Worm (Caenorhabditis elegans): ENCODE measurements around the gene dct-14.

dct-14 gene

DNA sequence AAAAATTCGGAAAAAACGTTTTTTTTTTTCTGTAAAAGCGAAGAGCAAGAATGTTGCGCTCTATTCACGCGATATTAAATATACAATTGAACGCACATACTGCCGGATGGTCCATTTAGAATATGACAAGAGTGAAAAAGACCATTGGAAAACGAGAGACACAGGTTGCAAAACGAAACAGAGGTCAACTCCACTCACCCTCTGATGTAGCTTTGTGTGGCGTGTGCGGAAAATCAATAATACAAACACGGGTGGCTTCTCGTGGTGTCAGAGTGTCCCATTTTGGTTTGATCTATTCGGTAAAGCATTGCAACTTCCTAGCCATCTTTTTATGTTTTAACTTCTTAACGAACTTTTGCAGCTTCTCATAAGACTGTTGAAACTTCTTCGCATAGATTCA lies 35.5 kb downstream of the dct-14 start:
- TF ChIP-seq hmg-1.2 (GFP tag; IDR thresholded peaks at IDR 0.05) (peak; percentile 78), D2030.7 (GFP tag; IDR thresholded peaks at IDR 0.05) (no peak), snpc-1.1 (tag; optimal IDR thresholded peaks at IDR 0.05; ENCODE audit: insufficient read depth) (no peak), F23B12.7 (tag; optimal IDR thresholded peaks at IDR 0.05; ENCODE audit: insufficient read depth) (no peak), ceh-58 (GFP tag; IDR thresholded peaks at IDR 0.05) (no peak), rcor-1 (GFP tag; IDR thresholded peaks at IDR 0.05) (no peak), F55B11.4 (tag; optimal IDR thresholded peaks at IDR 0.05; ENCODE audit: borderline replicate concordance, insufficient read depth) (no peak), ama-1 (optimal IDR thresholded peaks at IDR 0.05) (no peak), ama-1 (GFP tag; optimal IDR thresholded peaks at IDR 0.05) (no peak)

DNA sequence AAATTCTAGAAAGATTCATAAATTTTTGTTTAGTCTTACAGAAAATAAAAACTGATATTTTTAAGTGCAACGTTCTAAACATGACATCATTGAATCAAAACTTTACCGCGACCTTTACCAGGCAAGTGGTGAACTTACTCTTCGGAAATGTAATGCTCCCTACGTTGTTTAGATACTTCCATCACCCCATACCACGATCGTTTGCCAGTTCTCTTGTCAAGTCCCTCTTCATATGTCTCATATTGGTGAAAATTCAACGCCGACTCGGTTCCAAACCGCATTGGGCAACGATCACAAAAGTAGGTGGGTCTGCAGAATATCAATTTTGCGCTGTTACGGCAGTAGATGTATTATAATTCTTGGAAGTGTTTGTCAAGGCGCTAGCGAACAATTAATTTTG lies 39.5 kb downstream of the dct-14 start, which contains the start of gene B0250.18:
Gene B0250.18, minus strand, starts transcription at position 101 of the 400 bp plus-strand sequence.
- TF ChIP-seq F33H1.4 (GFP tag; IDR thresholded peaks at IDR 0.05): no peak
- TF ChIP-seq snpc-1.3 (tag; optimal IDR thresholded peaks at IDR 0.05; ENCODE audit: insufficient read depth): no peak

DNA sequence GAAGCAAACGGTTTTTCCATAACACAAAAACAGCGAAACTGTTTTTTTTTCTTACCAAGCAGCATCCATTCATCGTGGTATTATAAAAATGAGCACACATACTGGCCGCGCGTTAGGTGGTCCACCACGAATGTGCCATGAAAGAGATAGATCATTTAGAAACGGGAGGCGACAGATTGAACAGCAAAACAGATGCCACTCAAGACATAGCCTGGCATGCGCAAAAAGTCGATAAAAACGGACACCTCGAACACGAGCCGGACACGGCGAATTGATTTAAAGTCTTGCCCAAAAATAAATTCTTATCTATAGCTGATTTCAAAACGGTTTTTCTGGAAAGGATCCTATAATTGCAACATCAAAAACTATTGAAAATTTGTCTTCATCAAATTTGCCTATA lies 43.1 kb downstream of the dct-14 start:
- TF ChIP-seq sptf-2 (GFP tag; optimal IDR thresholded peaks at IDR 0.05) (no peak), lag-1 (GFP tag; IDR thresholded peaks at IDR 0.05) (no peak), hrde-1 (tag; optimal IDR thresholded peaks at IDR 0.05; ENCODE audit: borderline replicate concordance) (no peak), B0035.1 (tag; optimal IDR thresholded peaks at IDR 0.05) (no peak), ztf-25 (GFP tag; IDR thresholded peaks at IDR 0.05) (no peak), ceh-58 (GFP tag; IDR thresholded peaks at IDR 0.05) (no peak), lin-54 (GFP tag; optimal IDR thresholded peaks at IDR 0.05) (no peak), cebp-2 (GFP tag; IDR thresholded peaks at IDR 0.05) (no peak), madf-6 (GFP tag; IDR thresholded peaks at IDR 0.05) (no peak)

DNA sequence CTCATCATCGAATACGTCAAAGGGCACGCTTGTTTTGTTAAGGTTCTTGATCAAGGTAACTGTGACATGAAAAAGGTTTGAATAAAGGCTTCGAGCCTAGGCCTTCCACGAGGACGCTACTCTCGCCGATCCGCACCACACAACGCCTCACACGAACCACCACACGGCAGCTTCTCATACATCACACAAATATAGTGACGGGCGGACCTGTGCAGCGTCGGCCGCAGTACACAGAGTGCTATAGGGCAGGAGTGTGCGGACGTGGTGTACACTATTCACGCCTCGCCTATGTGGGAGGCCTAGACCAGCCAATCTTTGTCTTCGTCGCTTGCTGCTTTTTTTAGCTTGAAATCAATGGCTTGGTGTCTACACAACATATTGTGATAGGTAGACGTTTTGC lies 44.7 kb downstream of the dct-14 start:
- TF ChIP-seq lin-26 (GFP tag; IDR thresholded peaks at IDR 0.05): no peak
- no peak for TF ChIP-seq ceh-27 (GFP tag; optimal IDR thresholded peaks at IDR 0.05)
- peak; percentile 48 for TF ChIP-seq hmg-1.2 (GFP tag; IDR thresholded peaks at IDR 0.05)
- peak; percentile 77 for TF ChIP-seq snpc-4 (GFP tag; optimal IDR thresholded peaks at IDR 0.05)
- peak; percentile 85 to 96 (median 90) for TF ChIP-seq snpc-4 (tag; optimal IDR thresholded peaks at IDR 0.05)
- TF ChIP-seq K12H6.12 (tag; optimal IDR thresholded peaks at IDR 0.05): no peak
- TF ChIP-seq F10E7.11 (tag; optimal IDR thresholded peaks at IDR 0.05): no peak
- no peak for TF ChIP-seq hsf-1 (GFP tag; IDR thresholded peaks at IDR 0.05)
- no peak for TF ChIP-seq C06A6.2 (GFP tag; conservative IDR thresholded peaks at IDR 0.05)
- TF ChIP-seq chd-7 (tag; optimal IDR thresholded peaks at IDR 0.05): no peak
- no peak for TF ChIP-seq cebp-2 (GFP tag; IDR thresholded peaks at IDR 0.05)
- TF ChIP-seq F55B11.4 (tag; optimal IDR thresholded peaks at IDR 0.05; ENCODE audit: borderline replicate concordance, insufficient read depth): no peak

DNA sequence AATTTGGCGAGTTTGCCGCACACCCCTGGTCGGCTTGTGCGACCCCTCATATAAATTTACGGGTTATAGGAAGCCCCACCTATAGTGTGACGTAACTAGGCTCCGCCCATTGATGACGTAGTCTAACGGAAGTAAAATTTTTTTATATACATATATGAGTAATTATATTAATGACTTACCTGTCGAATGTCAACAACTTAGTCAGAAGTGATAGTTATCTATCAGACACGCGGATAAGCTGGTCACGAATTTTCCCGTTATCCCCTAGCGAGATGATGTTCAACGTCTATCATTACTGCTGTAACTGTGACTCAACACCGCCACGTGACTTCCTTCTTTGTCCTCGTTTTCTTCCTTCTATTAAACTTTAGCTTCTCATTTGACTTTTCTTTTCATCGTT lies 46.5 kb downstream of the dct-14 start, which contains the start of gene srd-70:
Gene srd-70, plus strand, starts transcription at position 301 of the 400 bp plus-strand sequence.
- TF ChIP-seq egl-44 (GFP tag; IDR thresholded peaks at IDR 0.05) (no peak), hlh-12 (tag; optimal IDR thresholded peaks at IDR 0.05) (no peak), bed-1 (GFP tag; IDR thresholded peaks at IDR 0.05) (no peak), K12H6.12 (tag; optimal IDR thresholded peaks at IDR 0.05) (no peak), F39B2.1 (GFP tag; IDR thresholded peaks at IDR 0.05) (no peak), ztf-18 (tag; optimal IDR thresholded peaks at IDR 0.05) (no peak), madf-8 (GFP tag; conservative IDR thresholded peaks at IDR 0.05) (no peak), ama-1 (optimal IDR thresholded peaks at IDR 0.05) (no peak), ama-1 (GFP tag; optimal IDR thresholded peaks at IDR 0.05) (no peak), lag-1 (GFP tag; IDR thresholded peaks at IDR 0.05) (no peak), F52B5.7 (tag; optimal IDR thresholded peaks at IDR 0.05) (no peak), snpc-3.4 (tag; optimal IDR thresholded peaks at IDR 0.05) (no peak), unc-130 (GFP tag; optimal IDR thresholded peaks at IDR 0.05) (no peak), ekl-4 (GFP tag; IDR thresholded peaks at IDR 0.05) (no peak), K11D2.4 (GFP tag; IDR thresholded peaks at IDR 0.05) (no peak), ztf-28 (GFP tag; IDR thresholded peaks at IDR 0.05) (no peak), attf-6 (GFP tag; IDR thresholded peaks at IDR 0.05) (no peak), rcor-1 (GFP tag; IDR thresholded peaks at IDR 0.05) (no peak), nhr-90 (tag; optimal IDR thresholded peaks at IDR 0.05) (no peak), Y67H2A.10 (GFP tag; conservative IDR thresholded peaks at IDR 0.05) (no peak)
